Worm (Caenorhabditis elegans) whole organism, young adult: ENCODE measurements around the gene sft-1.

Source experiments
- B0019.2 ChIP-seq: fragments of 200-800 bp; sonication (Bioruptor generic); conservative IDR thresholded peaks from 2 replicates; pipeline ENCODE4 v1.3.6; 2022; ENCODE audit warnings: missing genetic modification reagents, missing genetic modification characterization, missing compliant biosample characterization
- F52B5.7 ChIP-seq: sonication (generic microtip); optimal IDR thresholded peaks from 2 replicates; lab custom pipeline; 2016; ENCODE audit warnings: mild to moderate bottlenecking, missing genetic modification characterization, missing compliant biosample characterization
- ama-1 ChIP-seq, 3 experiments: fragments of 150-350 bp in 1 of 3; sonication (generic microtip) in 2 of 3; optimal IDR thresholded peaks; 2 replicates each; lab custom pipeline; 2014 to 2018; ENCODE audit warnings: missing biosample characterization in 2 of 3, missing genetic modification characterization in 2 of 3, missing genetic modification reagents in 2 of 3
- attf-5 ChIP-seq: fragments of 200-800 bp; sonication (Bioruptor generic); optimal IDR thresholded peaks from 2 replicates; lab custom pipeline; 2018; ENCODE audit warnings: mild to moderate bottlenecking, missing genetic modification characterization, missing compliant biosample characterization
- cebp-1 ChIP-seq, 2 experiments: fragments of 200-800 bp in 1 of 2; sonication (Bioruptor generic) in 1 of 2; sonication (generic microtip) in 1 of 2; IDR thresholded peaks in 1 of 2; optimal IDR thresholded peaks in 1 of 2; 2 replicates each; pipeline versions ENCODE4 v1.3.6 to Lab custom; 2017 to 2022; ENCODE audit warnings: missing compliant biosample characterization in 2 of 2, missing genetic modification characterization in 2 of 2, mild to moderate bottlenecking in 1 of 2, missing genetic modification reagents in 1 of 2, moderate library complexity in 1 of 2
- cebp-2 ChIP-seq: fragments of 200-800 bp; sonication (Bioruptor generic); IDR thresholded peaks from 2 replicates; pipeline ENCODE4 v1.3.6; 2022; ENCODE audit warnings: missing genetic modification characterization, missing compliant biosample characterization
- ceh-27 ChIP-seq: fragments of 200-800 bp; sonication (Bioruptor generic); optimal IDR thresholded peaks from 2 replicates; lab custom pipeline; 2018; ENCODE audit warnings: mild to moderate bottlenecking, missing genetic modification characterization, moderate library complexity, missing compliant biosample characterization
- dox-1 ChIP-seq: fragments of 200-800 bp; sonication (Bioruptor generic); IDR thresholded peaks from 2 replicates; pipeline ENCODE4 v1.3.6; 2022; ENCODE audit warnings: missing genetic modification reagents, missing genetic modification characterization, missing compliant biosample characterization
- egl-44 ChIP-seq: fragments of 200-800 bp; sonication (Bioruptor generic); IDR thresholded peaks from 2 replicates; pipeline ENCODE4 v1.3.6; 2022; ENCODE audit warnings: missing genetic modification reagents, missing genetic modification characterization, missing compliant biosample characterization
- egrh-3 ChIP-seq: fragments of 200-800 bp; sonication (Bioruptor generic); IDR thresholded peaks from 2 replicates; pipeline ENCODE4 v1.3.6; 2022; ENCODE audit warnings: missing genetic modification reagents, missing genetic modification characterization, missing compliant biosample characterization
- hmg-1.2 ChIP-seq: fragments of 200-800 bp; sonication (Bioruptor generic); IDR thresholded peaks from 2 replicates; pipeline ENCODE4 v1.3.6; 2022; ENCODE audit warnings: missing genetic modification reagents, missing genetic modification characterization, missing compliant biosample characterization
- lin-35 ChIP-seq, 3 experiments: fragments of 150-350 bp in 2 of 3; sonication (generic microtip) in 1 of 3; optimal IDR thresholded peaks; 2 replicates each; lab custom pipeline; 2014 to 2018; ENCODE audit warnings: missing biosample characterization in 3 of 3, missing genetic modification characterization in 3 of 3, missing genetic modification reagents in 3 of 3
- lin-40 ChIP-seq: sonication (generic microtip); optimal IDR thresholded peaks from 2 replicates; lab custom pipeline; 2016; ENCODE audit warnings: missing genetic modification characterization, mild to moderate bottlenecking, missing compliant biosample characterization, missing genotype, missing genetic modification reagents
- lin-54 ChIP-seq: fragments of 200-800 bp; sonication (Bioruptor generic); optimal IDR thresholded peaks from 2 replicates; lab custom pipeline; 2018; ENCODE audit warnings: mild to moderate bottlenecking, missing genetic modification characterization, missing compliant biosample characterization
- madf-3 ChIP-seq: fragments of 200-800 bp; sonication (Bioruptor generic); IDR thresholded peaks from 2 replicates; pipeline ENCODE4 v1.3.6; 2022; ENCODE audit warnings: missing genetic modification reagents, missing genetic modification characterization, missing compliant biosample characterization
- madf-6 ChIP-seq: fragments of 200-800 bp; sonication (Bioruptor generic); IDR thresholded peaks from 2 replicates; pipeline ENCODE4 v1.3.6; 2022; ENCODE audit warnings: missing genetic modification reagents, missing genetic modification characterization, missing compliant biosample characterization
- mcd-1 ChIP-seq: fragments of 200-800 bp; sonication (Bioruptor generic); IDR thresholded peaks from 2 replicates; pipeline ENCODE4 v1.3.6; 2022; ENCODE audit warnings: missing genetic modification reagents, missing genetic modification characterization, missing compliant biosample characterization
- mel-28 ChIP-seq: sonication (generic microtip); optimal IDR thresholded peaks from 2 replicates; lab custom pipeline; 2016; ENCODE audit warnings: borderline replicate concordance, mild to moderate bottlenecking, missing genetic modification characterization, missing compliant biosample characterization
- nhr-179 ChIP-seq: sonication (generic microtip); optimal IDR thresholded peaks from 2 replicates; lab custom pipeline; 2016; ENCODE audit warnings: mild to moderate bottlenecking, missing genetic modification characterization, missing compliant biosample characterization
- nhr-80 ChIP-seq: sonication (generic microtip); optimal IDR thresholded peaks from 2 replicates; lab custom pipeline; 2016; ENCODE audit warnings: missing genetic modification characterization, missing compliant biosample characterization
- pha-4 ChIP-seq: fragments of 150-350 bp; sonication (generic microtip); optimal IDR thresholded peaks from 2 replicates; lab custom pipeline; 2014; ENCODE audit warnings: missing biosample characterization, missing genetic modification reagents, missing genetic modification characterization
- rpc-1 ChIP-seq, 2 experiments: fragments of 150-350 bp in 1 of 2; sonication (generic microtip) in 1 of 2; optimal IDR thresholded peaks; 2 replicates each; lab custom pipeline; 2014 to 2018; ENCODE audit warnings: missing biosample characterization in 1 of 2, missing genetic modification characterization in 1 of 2, missing genetic modification reagents in 1 of 2, missing genotype in 1 of 2
- snpc-4 ChIP-seq, 5 experiments: fragments of 150-350 bp in 1 of 5; sonication (generic microtip) in 4 of 5; optimal IDR thresholded peaks; 2 replicates each; lab custom pipeline; 2014 to 2018; ENCODE audit warnings: missing genetic modification characterization in 5 of 5, missing biosample characterization in 3 of 5, antibody characterized with exemption in 2 of 5, mild to moderate bottlenecking in 2 of 5, missing compliant biosample characterization in 2 of 5, missing genotype in 2 of 5, moderate library complexity in 2 of 5, missing genetic modification reagents in 1 of 5
- somi-1 ChIP-seq: fragments of 200-800 bp; sonication (Bioruptor generic); optimal IDR thresholded peaks from 2 replicates; lab custom pipeline; 2018; ENCODE audit warnings: mild to moderate bottlenecking, missing genetic modification characterization, missing compliant biosample characterization
- tlf-1 ChIP-seq: fragments of 200-800 bp; sonication (Bioruptor generic); optimal IDR thresholded peaks from 2 replicates; lab custom pipeline; 2018; ENCODE audit warnings: mild to moderate bottlenecking, missing genetic modification characterization, missing compliant biosample characterization
- zfh-2 ChIP-seq: fragments of 200-800 bp; sonication (Bioruptor generic); conservative IDR thresholded peaks from 2 replicates; pipeline ENCODE4 v1.3.6; 2022; ENCODE audit warnings: missing genetic modification reagents, missing genetic modification characterization, missing compliant biosample characterization
- ztf-26 ChIP-seq: sonication (generic microtip); optimal IDR thresholded peaks from 2 replicates; lab custom pipeline; 2017; ENCODE audit warnings: missing genetic modification characterization, missing compliant biosample characterization

The sft-1 gene

ce11 chrIII:3063565-3063964, 22.9 kb upstream of the sft-1 start:
- TF ChIP-seq hmg-1.2 (GFP tag; lab: Robert Waterston, UW), result peak; percentile 91
- no peak for TF ChIP-seq cebp-2 (GFP tag; lab: Robert Waterston, UW)

- TF ChIP-seq mel-28 (tag; lab: Kevin White, UChicago) (no peak), dox-1 (GFP tag; lab: Robert Waterston, UW) (no peak), F52B5.7 (tag; lab: Kevin White, UChicago) (no peak), zfh-2 (GFP tag; lab: Robert Waterston, UW) (peak; percentile 74; the same call in 1 of the 2 replicates), nhr-179 (tag; lab: Kevin White, UChicago) (no peak), B0019.2 (GFP tag; lab: Robert Waterston, UW) (no peak), tlf-1 (GFP tag; lab: Kevin White, UChicago) (no peak), egl-44 (no peak), egrh-3 (GFP tag; lab: Robert Waterston, UW) (peak; percentile 45; the same call in 1 of the 2 replicates)
Observed at ce11 chrIII:3063999-3064398, 22.5 kb upstream of the sft-1 start, which contains the start of gene H06I04.6. Gene H06I04.6 (minus strand): TSS chrIII:3064343.

ce11 chrIII:3064566-3064965, 21.9 kb upstream of the sft-1 start:
- TF ChIP-seq hmg-1.2 (GFP tag; lab: Robert Waterston, UW) (peak; percentile 95), madf-6 (GFP tag; lab: Robert Waterston, UW) (no peak)

ce11 chrIII:3065876-3066509, 20.5 kb upstream of the sft-1 start:
- TF ChIP-seq cebp-1 (GFP tag; IDR thresholded peaks at IDR 0.05; lab: Robert Waterston, UW), result no peak
- peak; percentile 75 for TF ChIP-seq cebp-1 (tag; optimal IDR thresholded peaks at IDR 0.05; lab: Kevin White, UChicago)
- peak; percentile 42 for TF ChIP-seq nhr-80 (tag; lab: Kevin White, UChicago)
- peak; percentile 59 for TF ChIP-seq ceh-27 (GFP tag; lab: Kevin White, UChicago)
- TF ChIP-seq lin-35 (GFP tag; optimal IDR thresholded peaks at IDR 0.05; lab: Kevin White, UChicago), result peak in 1 of 3 experiments; percentile 46
- no peak for TF ChIP-seq snpc-4 (GFP tag; optimal IDR thresholded peaks at IDR 0.05; lab: Kevin White, UChicago)
- TF ChIP-seq snpc-4 (tag; optimal IDR thresholded peaks at IDR 0.05; lab: Kevin White, UChicago), result no peak
- peak; percentile 42 for TF ChIP-seq somi-1
- peak; percentile 69 for TF ChIP-seq attf-5 (GFP tag; lab: Kevin White, UChicago)
- TF ChIP-seq lin-40 (tag; lab: Kevin White, UChicago), result peak; percentile 54
- TF ChIP-seq ama-1 (optimal IDR thresholded peaks at IDR 0.05; lab: Kevin White, UChicago), result no peak
- no peak for TF ChIP-seq ama-1 (GFP tag; optimal IDR thresholded peaks at IDR 0.05; lab: Kevin White, UChicago)
- TF ChIP-seq ztf-26, result peak; percentile 52
- TF ChIP-seq egrh-3 (GFP tag; lab: Robert Waterston, UW), result peak; percentile 43
- TF ChIP-seq dox-1 (GFP tag; lab: Robert Waterston, UW), result peak; percentile 48; the same call in 1 of the 2 replicates
- peak; percentile 64 for TF ChIP-seq mcd-1
- 0 out of 2 replicates have a peak, but pooled peaks have one; percentile 35 for TF ChIP-seq zfh-2 (GFP tag; lab: Robert Waterston, UW)
- no peak for TF ChIP-seq lin-54 (GFP tag; lab: Kevin White, UChicago)
- no peak for TF ChIP-seq pha-4
- TF ChIP-seq hmg-1.2 (GFP tag; lab: Robert Waterston, UW), result peak; percentile 92

- TF ChIP-seq lin-35 (GFP tag; optimal IDR thresholded peaks at IDR 0.05; lab: Kevin White, UChicago) (no peak), rpc-1 (optimal IDR thresholded peaks at IDR 0.05; lab: Kevin White, UChicago) (no peak), rpc-1 (tag; optimal IDR thresholded peaks at IDR 0.05; lab: Kevin White, UChicago) (no peak), B0019.2 (GFP tag; lab: Robert Waterston, UW) (no peak), madf-3 (GFP tag; lab: Robert Waterston, UW) (no peak), mcd-1 (peak; percentile 50; the same call in 1 of the 2 replicates), hmg-1.2 (GFP tag; lab: Robert Waterston, UW) (peak; percentile 98)
Observed at ce11 chrIII:3066769-3067168, 19.7 kb upstream of the sft-1 start.
